Worm (Caenorhabditis elegans) whole organism, L3 larva: ENCODE data around the gene Y54G2A.37.
A peak's percentile ranks its signal among the peaks of the same experiment; 100 is the strongest.

Experiments used
- aly-2 ChIP-seq: fragments of 150-350 bp; optimal IDR thresholded peaks from 2 replicates; lab custom pipeline; 2014; ENCODE audit warnings: missing biosample characterization, missing genetic modification characterization
- ama-1 ChIP-seq: fragments of 150-350 bp; optimal IDR thresholded peaks from 2 replicates; lab custom pipeline; 2018
- ceh-16 ChIP-seq: sonication (generic microtip); optimal IDR thresholded peaks from 2 replicates; lab custom pipeline; 2017; ENCODE audit warnings: missing biosample characterization, missing genetic modification characterization
- ceh-28 ChIP-seq: fragments of 150-350 bp; optimal IDR thresholded peaks from 2 replicates; lab custom pipeline; 2014; ENCODE audit warnings: missing biosample characterization, missing genetic modification reagents, missing genetic modification characterization
- egl-27 ChIP-seq: sonication (generic microtip); optimal IDR thresholded peaks from 4 replicates; lab custom pipeline; 2017; ENCODE audit warnings: missing biosample characterization, missing genetic modification reagents, missing genetic modification characterization
- egl-5 ChIP-seq: fragments of 150-350 bp; optimal IDR thresholded peaks from 2 replicates; lab custom pipeline; 2017; ENCODE audit warnings: missing biosample characterization, missing genetic modification reagents, missing genetic modification characterization, inconsistent platforms
- elt-1 ChIP-seq: fragments of 150-350 bp; optimal IDR thresholded peaks from 2 replicates; lab custom pipeline; 2014; ENCODE audit warnings: missing biosample characterization, missing genetic modification characterization
- elt-2 ChIP-seq: sonication (generic microtip); optimal IDR thresholded peaks from 2 replicates; lab custom pipeline; 2016; ENCODE audit warnings: missing genetic modification reagents, mild to moderate bottlenecking, missing genetic modification characterization, missing compliant biosample characterization
- elt-3 ChIP-seq, 3 experiments: fragments of 150-350 bp in 1 of 3; sonication (generic microtip) in 2 of 3; optimal IDR thresholded peaks; 2 replicates in 2 of 3; 4 replicates in 1 of 3; lab custom pipeline; 2014 to 2017; ENCODE audit warnings: missing biosample characterization in 3 of 3, missing genetic modification characterization in 3 of 3
- fkh-10 ChIP-seq: sonication (generic microtip); optimal IDR thresholded peaks from 2 replicates; lab custom pipeline; 2017; ENCODE audit warnings: missing biosample characterization, missing genetic modification reagents, missing genetic modification characterization
- fkh-2 ChIP-seq: fragments of 150-350 bp; optimal IDR thresholded peaks from 2 replicates; lab custom pipeline; 2014; ENCODE audit warnings: missing biosample characterization, missing genetic modification reagents, missing genetic modification characterization
- fos-1 ChIP-seq: fragments of 150-350 bp; optimal IDR thresholded peaks from 2 replicates; lab custom pipeline; 2014; ENCODE audit warnings: missing biosample characterization, missing genetic modification characterization
- lin-15B ChIP-seq: fragments of 150-350 bp; optimal IDR thresholded peaks from 2 replicates; lab custom pipeline; 2014; ENCODE audit warnings: missing biosample characterization, missing genetic modification characterization
- lin-39 ChIP-seq: fragments of 150-350 bp; optimal IDR thresholded peaks from 2 replicates; lab custom pipeline; 2018; ENCODE audit warnings: missing biosample characterization, missing genetic modification reagents, missing genetic modification characterization
- lsy-12 ChIP-seq: sonication (generic microtip); optimal IDR thresholded peaks from 2 replicates; lab custom pipeline; 2016; ENCODE audit warnings: mild to moderate bottlenecking, missing genetic modification characterization, missing compliant biosample characterization
- mdl-1 ChIP-seq: fragments of 150-350 bp; optimal IDR thresholded peaks from 2 replicates; lab custom pipeline; 2014; ENCODE audit warnings: missing biosample characterization, missing genetic modification characterization
- nhr-23 ChIP-seq: fragments of 150-350 bp; optimal IDR thresholded peaks from 2 replicates; lab custom pipeline; 2014; ENCODE audit warnings: missing biosample characterization, missing genetic modification reagents, missing genetic modification characterization
- nhr-237 ChIP-seq: fragments of 150-350 bp; optimal IDR thresholded peaks from 2 replicates; lab custom pipeline; 2014; ENCODE audit warnings: missing biosample characterization, missing genetic modification characterization
- nhr-25 ChIP-seq: sonication (generic microtip); optimal IDR thresholded peaks from 2 replicates; lab custom pipeline; 2017; ENCODE audit warnings: missing biosample characterization, missing genetic modification characterization
- nhr-28 ChIP-seq: fragments of 150-350 bp; optimal IDR thresholded peaks from 2 replicates; lab custom pipeline; 2014; ENCODE audit warnings: missing biosample characterization, missing genetic modification characterization
- nhr-43 ChIP-seq: sonication (generic microtip); optimal IDR thresholded peaks from 2 replicates; lab custom pipeline; 2016; ENCODE audit warnings: mild to moderate bottlenecking, missing genetic modification characterization, missing compliant biosample characterization; ENCODE audit not compliant: poor library complexity, severe bottlenecking
- nhr-67 ChIP-seq: fragments of 150-350 bp; optimal IDR thresholded peaks from 2 replicates; lab custom pipeline; 2014; ENCODE audit warnings: missing biosample characterization, missing genetic modification characterization
- nhr-76 ChIP-seq: fragments of 150-350 bp; sonication (generic microtip); optimal IDR thresholded peaks from 5 replicates; lab custom pipeline; 2014; ENCODE audit warnings: missing biosample characterization, missing genetic modification characterization
- nhr-77 ChIP-seq: fragments of 150-350 bp; optimal IDR thresholded peaks from 2 replicates; lab custom pipeline; 2014; ENCODE audit warnings: missing biosample characterization, missing genetic modification characterization
- pha-4 ChIP-seq: fragments of 150-350 bp; optimal IDR thresholded peaks from 2 replicates; lab custom pipeline; 2014; ENCODE audit warnings: missing biosample characterization, missing genetic modification reagents, missing genetic modification characterization
- pqm-1 ChIP-seq: fragments of 150-350 bp; optimal IDR thresholded peaks from 2 replicates; lab custom pipeline; 2017; ENCODE audit warnings: missing biosample characterization, missing genetic modification characterization, inconsistent platforms
- sea-2 ChIP-seq: fragments of 150-350 bp; sonication (generic microtip); optimal IDR thresholded peaks from 4 replicates; lab custom pipeline; 2014; ENCODE audit warnings: missing biosample characterization, missing genetic modification reagents, missing genetic modification characterization
- snpc-4 ChIP-seq: fragments of 150-350 bp; optimal IDR thresholded peaks from 2 replicates; lab custom pipeline; 2014; ENCODE audit warnings: missing biosample characterization, missing genetic modification characterization
- tbx-2 ChIP-seq: sonication (generic microtip); optimal IDR thresholded peaks from 2 replicates; lab custom pipeline; 2016; ENCODE audit warnings: mild to moderate bottlenecking, missing genetic modification characterization, missing compliant biosample characterization
- unc-62 ChIP-seq: fragments of 150-350 bp; sonication (generic microtip); optimal IDR thresholded peaks from 4 replicates; lab custom pipeline; 2014; ENCODE audit warnings: missing biosample characterization, missing genetic modification reagents, missing genetic modification characterization
- ztf-11 ChIP-seq: fragments of 150-350 bp; optimal IDR thresholded peaks from 2 replicates; lab custom pipeline; 2014; ENCODE audit warnings: missing biosample characterization, missing genetic modification characterization

Gene Y54G2A.37

DNA sequence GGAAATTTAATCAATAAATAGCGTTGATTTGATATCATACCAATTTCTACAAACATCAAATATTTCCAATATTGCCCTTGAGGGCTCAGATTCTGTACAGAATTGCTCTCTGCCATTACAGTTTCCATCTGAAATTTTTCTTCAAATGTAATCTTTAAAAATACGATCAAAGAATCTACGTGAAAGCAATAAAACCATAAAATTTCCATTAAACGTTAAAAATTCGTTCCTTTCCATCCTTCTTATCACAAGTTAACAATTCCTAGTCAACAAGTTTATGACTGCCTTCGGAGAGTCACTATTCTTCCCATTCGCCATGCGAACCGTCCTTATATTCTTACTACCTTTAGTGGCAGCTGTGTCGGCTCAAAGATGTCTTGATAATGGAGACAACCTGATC, 14.9 kb downstream of the Y54G2A.37 start, which contains the start of gene clec-82:
Gene clec-82 (plus strand): TSS at position 301 of the 400 bp plus-strand sequence.
- TF ChIP-seq nhr-76 (no peak), ceh-16 (no peak), snpc-4 (tag; lab: Kevin White, UChicago) (no peak), nhr-237 (tag; lab: Kevin White, UChicago) (no peak), lin-39 (tag; lab: Kevin White, UChicago) (no peak), lsy-12 (tag; lab: Kevin White, UChicago) (no peak), unc-62 (GFP tag; lab: Kevin White, UChicago) (no peak), ceh-28 (no peak), elt-2 (tag; lab: Kevin White, UChicago) (no peak), elt-1 (tag; lab: Kevin White, UChicago) (no peak), mdl-1 (tag; lab: Kevin White, UChicago) (no peak), sea-2 (GFP tag; lab: Kevin White, UChicago) (no peak), ama-1 (lab: Kevin White, UChicago) (no peak), nhr-28 (tag; lab: Kevin White, UChicago) (no peak), fkh-10 (no peak)

ce11 chrIV:2838308-2838707, 17.8 kb downstream of the Y54G2A.37 start, which contains the start of gene Y54G2A.7:
Y54G2A.7 (plus strand) TSS chrIV:2838608.
- TF ChIP-seq elt-2 (tag; lab: Kevin White, UChicago) (peak; percentile 19), snpc-4 (tag; lab: Kevin White, UChicago) (no peak), mdl-1 (tag; lab: Kevin White, UChicago) (no peak)

- TF ChIP-seq aly-2 (no peak), pha-4 (peak; percentile 28), elt-2 (tag; lab: Kevin White, UChicago) (peak; percentile 55), pqm-1 (tag; lab: Kevin White, UChicago) (peak; percentile 27)
- TF ChIP-seq, all 47 proteins: peak for 3
These were observed 20.8 kb downstream of the Y54G2A.37 start, which contains the start of gene clec-83 for ce11 chrIV:2841260-2841659. clec-83 (minus strand) TSS chrIV:2841472.

DNA sequence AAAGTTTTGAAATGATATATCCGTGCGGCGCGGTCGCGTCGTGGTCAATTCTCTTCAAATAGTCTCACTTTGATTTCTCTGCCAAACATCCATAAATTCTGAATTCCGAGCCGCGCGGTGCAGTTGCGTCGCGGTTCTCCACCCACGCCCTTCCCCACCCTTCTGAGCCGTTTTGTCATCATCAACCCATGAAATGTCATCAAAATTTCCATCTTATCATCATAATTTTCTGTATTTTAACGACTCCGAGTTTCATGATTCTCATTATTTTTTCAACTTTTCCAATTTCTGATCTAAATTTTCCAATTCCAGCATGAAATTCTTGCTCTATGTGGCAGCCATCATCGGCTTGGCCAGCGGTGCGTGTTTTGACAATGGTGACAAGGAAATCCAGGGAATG, 21.7 kb downstream of the Y54G2A.37 start, which contains the start of gene clec-84:
Gene clec-84 (plus strand): TSS at position 301 of the 400 bp plus-strand sequence.
- TF ChIP-seq elt-2 (tag; lab: Kevin White, UChicago) (peak; percentile 2), pqm-1 (tag; lab: Kevin White, UChicago) (no peak)

ce11 chrIV:2843882-2844281, 23.4 kb downstream of the Y54G2A.37 start, which contains the start of gene Y54G2A.15:
Y54G2A.15 (minus strand) TSS chrIV:2843982.
- TF ChIP-seq nhr-76: no peak
- no peak for TF ChIP-seq egl-5 (tag; lab: Kevin White, UChicago)
- no peak for TF ChIP-seq pha-4
- no peak for TF ChIP-seq ceh-28
- no peak for TF ChIP-seq nhr-43
- TF ChIP-seq elt-1 (tag; lab: Kevin White, UChicago): no peak
- TF ChIP-seq pqm-1 (tag; lab: Kevin White, UChicago): no peak
- TF ChIP-seq ceh-16: no peak
- no peak for TF ChIP-seq nhr-25 (tag; lab: Kevin White, UChicago)
- TF ChIP-seq fos-1: no peak
- no peak for TF ChIP-seq nhr-77 (tag; lab: Kevin White, UChicago)
- no peak for TF ChIP-seq tbx-2 (tag; lab: Kevin White, UChicago)
- TF ChIP-seq ama-1 (lab: Kevin White, UChicago): no peak
- no peak for TF ChIP-seq fkh-2

- peak; percentile 9 for TF ChIP-seq elt-2 (tag; lab: Kevin White, UChicago)
- TF ChIP-seq lin-15B (tag; lab: Kevin White, UChicago): peak; percentile 36
- no peak for TF ChIP-seq nhr-237 (tag; lab: Kevin White, UChicago)
- TF ChIP-seq nhr-23: no peak
- TF ChIP-seq pha-4: peak; percentile 98
- TF ChIP-seq elt-3 (tag; optimal IDR thresholded peaks at IDR 0.05; lab: Kevin White, UChicago): no peak
- no peak for TF ChIP-seq ztf-11 (tag; lab: Kevin White, UChicago)
- TF ChIP-seq egl-27 (tag; lab: Kevin White, UChicago): no peak
- no peak for TF ChIP-seq nhr-67 (tag; lab: Kevin White, UChicago)
- TF ChIP-seq fos-1: no peak
- TF ChIP-seq fkh-10: no peak
- TF ChIP-seq ceh-28: no peak
- TF ChIP-seq nhr-28 (tag; lab: Kevin White, UChicago): no peak
These were observed 25.8 kb downstream of the Y54G2A.37 start, which contains the start of gene Y54G2A.40 for ce11 chrIV:2846264-2846663. Y54G2A.40 (plus strand) TSS chrIV:2846476.
